Worm (Caenorhabditis elegans): ENCODE data around the gene srbc-51.

The srbc-51 gene

ce11 chrV:15824866-15825265 is 1.3 kb upstream of the srbc-51 start, which contains the start of gene srbc-50:
srbc-50 (minus strand) TSS chrV:15824966.
- no peak for TF ChIP-seq dmd-4 (tag; optimal IDR thresholded peaks at IDR 0.05)
- no peak for TF ChIP-seq skn-1 (tag; optimal IDR thresholded peaks at IDR 0.05)
- TF ChIP-seq ztf-11 (tag; optimal IDR thresholded peaks at IDR 0.05), result no peak
- TF ChIP-seq F13H6.1 (tag; optimal IDR thresholded peaks at IDR 0.05), result no peak
- TF ChIP-seq sma-9 (GFP tag; optimal IDR thresholded peaks at IDR 0.05), result no peak
- TF ChIP-seq sma-9 (tag; optimal IDR thresholded peaks at IDR 0.05), result no peak
- TF ChIP-seq mdl-1 (tag; optimal IDR thresholded peaks at IDR 0.05), result no peak
- no peak for TF ChIP-seq zag-1 (tag; optimal IDR thresholded peaks at IDR 0.05)
- TF ChIP-seq elt-1 (tag; optimal IDR thresholded peaks at IDR 0.05), result no peak
- TF ChIP-seq mbf-1 (tag; optimal IDR thresholded peaks at IDR 0.05), result no peak
- TF ChIP-seq lsy-2 (tag; optimal IDR thresholded peaks at IDR 0.05), result no peak
- TF ChIP-seq nhr-129 (tag; optimal IDR thresholded peaks at IDR 0.05), result no peak
- no peak for TF ChIP-seq ceh-16 (tag; optimal IDR thresholded peaks at IDR 0.05)
- no peak for TF ChIP-seq ztf-1 (GFP tag; conservative IDR thresholded peaks at IDR 0.05)

- no peak for TF ChIP-seq R02D3.7 (tag; optimal IDR thresholded peaks at IDR 0.05)
- no peak for TF ChIP-seq dmd-4 (tag; optimal IDR thresholded peaks at IDR 0.05)
- TF ChIP-seq nhr-6 (tag; optimal IDR thresholded peaks at IDR 0.05), result no peak
- TF ChIP-seq nhr-10 (tag; optimal IDR thresholded peaks at IDR 0.05), result no peak
Measured at ce11 chrV:15829907-15830306, 3.7 kb downstream of the srbc-51 start, which contains the start of gene srbc-55. srbc-55 (minus strand) TSS chrV:15830007.

ce11 chrV:15831586-15831985 is 5.4 kb downstream of the srbc-51 start, which contains the start of gene srbc-56:
srbc-56 (minus strand) TSS chrV:15831686.
- TF ChIP-seq lin-13 (GFP tag; optimal IDR thresholded peaks at IDR 0.05) (no peak), nhr-6 (tag; optimal IDR thresholded peaks at IDR 0.05) (no peak), mdl-1 (tag; optimal IDR thresholded peaks at IDR 0.05) (no peak), nhr-10 (tag; optimal IDR thresholded peaks at IDR 0.05) (no peak), Y55F3AM.14 (GFP tag; optimal IDR thresholded peaks at IDR 0.05) (no peak), nhr-77 (tag; optimal IDR thresholded peaks at IDR 0.05) (no peak), crh-2 (tag; optimal IDR thresholded peaks at IDR 0.05) (no peak), mab-5 (tag; optimal IDR thresholded peaks at IDR 0.05) (no peak), lin-11 (tag; optimal IDR thresholded peaks at IDR 0.05) (no peak), alr-1 (tag; optimal IDR thresholded peaks at IDR 0.05) (no peak)

- TF ChIP-seq ZK546.5 (tag; optimal IDR thresholded peaks at IDR 0.05), result no peak
- TF ChIP-seq nhr-77 (tag; optimal IDR thresholded peaks at IDR 0.05), result no peak
- no peak for TF ChIP-seq ceh-16 (tag; optimal IDR thresholded peaks at IDR 0.05)
- no peak for TF ChIP-seq mbf-1 (tag; optimal IDR thresholded peaks at IDR 0.05)
- TF ChIP-seq nhr-237 (tag; optimal IDR thresholded peaks at IDR 0.05), result no peak
- no peak for TF ChIP-seq nhr-11 (tag; optimal IDR thresholded peaks at IDR 0.05)
- no peak for TF ChIP-seq fos-1 (tag; optimal IDR thresholded peaks at IDR 0.05)
- no peak for TF ChIP-seq aly-2 (tag; optimal IDR thresholded peaks at IDR 0.05)
- TF ChIP-seq nhr-21 (tag; optimal IDR thresholded peaks at IDR 0.05), result no peak
- no peak for TF ChIP-seq zag-1 (tag; optimal IDR thresholded peaks at IDR 0.05)
- no peak for TF ChIP-seq peb-1 (tag; optimal IDR thresholded peaks at IDR 0.05)
- TF ChIP-seq egl-27 (tag; optimal IDR thresholded peaks at IDR 0.05), result no peak
- no peak for TF ChIP-seq ztf-4 (tag; optimal IDR thresholded peaks at IDR 0.05)
- no peak for TF ChIP-seq skn-1 (tag; optimal IDR thresholded peaks at IDR 0.05)
- TF ChIP-seq snpc-4 (tag; optimal IDR thresholded peaks at IDR 0.05), result no peak
- no peak for TF ChIP-seq sma-9 (GFP tag; optimal IDR thresholded peaks at IDR 0.05)
- TF ChIP-seq sma-9 (tag; optimal IDR thresholded peaks at IDR 0.05), result no peak
- TF ChIP-seq unc-62 (GFP tag; optimal IDR thresholded peaks at IDR 0.05), result no peak
- no peak for TF ChIP-seq blmp-1 (tag; optimal IDR thresholded peaks at IDR 0.05; ENCODE audit: insufficient read depth)
- no peak for TF ChIP-seq ztf-1 (GFP tag; conservative IDR thresholded peaks at IDR 0.05)
Measured at ce11 chrV:15833622-15834021, 7.4 kb downstream of the srbc-51 start, which contains the start of gene srbc-54. srbc-54 (minus strand) TSS chrV:15833722.

- TF ChIP-seq nhr-21 (tag; optimal IDR thresholded peaks at IDR 0.05), result no peak
- TF ChIP-seq mbf-1 (tag; optimal IDR thresholded peaks at IDR 0.05), result no peak
- no peak for TF ChIP-seq gmeb-1 (tag; optimal IDR thresholded peaks at IDR 0.05)
- TF ChIP-seq dmd-4 (tag; optimal IDR thresholded peaks at IDR 0.05), result no peak
- TF ChIP-seq unc-55 (GFP tag; optimal IDR thresholded peaks at IDR 0.05), result no peak
- TF ChIP-seq lin-13 (GFP tag; optimal IDR thresholded peaks at IDR 0.05), result no peak
- TF ChIP-seq skn-1 (tag; optimal IDR thresholded peaks at IDR 0.05), result no peak
- no peak for TF ChIP-seq lin-39 (tag; optimal IDR thresholded peaks at IDR 0.05)
- no peak for TF ChIP-seq mdl-1 (tag; optimal IDR thresholded peaks at IDR 0.05)
- TF ChIP-seq sma-3 (GFP tag; optimal IDR thresholded peaks at IDR 0.05), result no peak
- no peak for TF ChIP-seq nhr-77 (tag; optimal IDR thresholded peaks at IDR 0.05)
- TF ChIP-seq nhr-12 (tag; optimal IDR thresholded peaks at IDR 0.05), result no peak
- no peak for TF ChIP-seq crh-2 (tag; optimal IDR thresholded peaks at IDR 0.05)
- no peak for TF ChIP-seq aly-2 (tag; optimal IDR thresholded peaks at IDR 0.05)
- TF ChIP-seq nhr-10 (tag; optimal IDR thresholded peaks at IDR 0.05), result no peak
- TF ChIP-seq egl-27 (tag; optimal IDR thresholded peaks at IDR 0.05), result no peak
- no peak for TF ChIP-seq elt-1 (tag; optimal IDR thresholded peaks at IDR 0.05)
- no peak for TF ChIP-seq peb-1 (tag; optimal IDR thresholded peaks at IDR 0.05)
Measured at ce11 chrV:15841095-15841494, 14.9 kb downstream of the srbc-51 start, which contains the start of gene srh-149. srh-149 (minus strand) TSS chrV:15841195.
